Worm (Caenorhabditis elegans) whole organism, mixed stage, embryonic: ENCODE measurements around the gene C45B11.8.

ENCODE experiments used
- ces-1 ChIP-seq: fragments of 150-350 bp; optimal IDR thresholded peaks from 2 replicates; lab custom pipeline; 2014; ENCODE audit warnings: missing biosample characterization, missing genetic modification reagents, missing genetic modification characterization
- drap-1 ChIP-seq: fragments of 200-800 bp; sonication (Bioruptor generic); optimal IDR thresholded peaks from 3 replicates; lab custom pipeline; 2018; ENCODE audit warnings: mild to moderate bottlenecking, missing genetic modification characterization, missing compliant biosample characterization
- flh-1 ChIP-seq: fragments of 200-800 bp; sonication (Bioruptor generic); optimal IDR thresholded peaks from 2 replicates; lab custom pipeline; 2018; ENCODE audit warnings: mild to moderate bottlenecking, missing genetic modification characterization, moderate library complexity, missing compliant biosample characterization
- lsy-2 ChIP-seq: fragments of 150-350 bp; optimal IDR thresholded peaks from 2 replicates; lab custom pipeline; 2014; ENCODE audit warnings: missing biosample characterization, missing genetic modification characterization
- mab-5 ChIP-seq: fragments of 150-350 bp; optimal IDR thresholded peaks from 2 replicates; lab custom pipeline; 2014; ENCODE audit warnings: missing biosample characterization, missing genetic modification characterization
- pha-4 ChIP-seq: fragments of 150-350 bp; optimal IDR thresholded peaks from 2 replicates; lab custom pipeline; 2018; ENCODE audit warnings: missing biosample characterization, missing genetic modification reagents, missing genetic modification characterization
- sptf-1 ChIP-seq: sonication (generic microtip); optimal IDR thresholded peaks from 2 replicates; lab custom pipeline; 2017; ENCODE audit warnings: mild to moderate bottlenecking, missing genetic modification characterization, moderate library complexity, missing compliant biosample characterization
- unc-120 ChIP-seq: sonication (generic microtip); optimal IDR thresholded peaks from 2 replicates; lab custom pipeline; 2017; ENCODE audit warnings: missing genetic modification characterization, missing compliant biosample characterization; ENCODE audit not compliant: poor library complexity, severe bottlenecking
- unc-39 ChIP-seq: fragments of 150-350 bp; optimal IDR thresholded peaks from 2 replicates; lab custom pipeline; 2014; ENCODE audit warnings: missing biosample characterization, missing genetic modification characterization

DNA sequence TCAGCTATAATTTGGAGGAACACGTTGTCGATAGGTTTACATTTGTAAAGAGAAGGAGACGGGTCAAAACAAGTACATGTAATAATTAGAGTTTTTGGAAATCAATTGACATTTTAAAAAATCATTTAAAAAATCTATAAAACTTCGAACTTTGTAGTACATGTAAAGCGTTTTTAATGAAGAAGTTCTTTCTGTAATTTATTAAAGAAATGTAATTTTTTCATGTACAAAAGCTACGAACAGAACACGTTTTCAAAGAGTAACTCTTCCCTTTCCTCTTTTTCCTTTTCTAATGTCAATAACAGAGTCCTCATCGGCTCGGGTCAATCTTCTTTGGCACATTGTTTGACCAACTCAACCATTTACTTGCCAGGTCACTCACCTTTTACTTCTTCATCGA lies 3.2 kb downstream of the C45B11.8 start, which contains the start of gene C45B11.6:
- no peak for TF ChIP-seq ces-1
- TF ChIP-seq drap-1 (GFP tag; lab: Kevin White, UChicago): no peak
- no peak for TF ChIP-seq lsy-2 (tag; lab: Kevin White, UChicago)
- TF ChIP-seq unc-120 (tag; lab: Kevin White, UChicago): no peak
- no peak for TF ChIP-seq mab-5
- TF ChIP-seq pha-4 (tag; lab: Kevin White, UChicago): no peak
- TF ChIP-seq sptf-1: no peak
- TF ChIP-seq flh-1 (GFP tag; lab: Kevin White, UChicago): no peak
- TF ChIP-seq unc-39: no peak
